Worm (Caenorhabditis elegans): ENCODE results near the gene R107.9.

ce11 chrIII:9052371-9052978 lies 14.7 kb downstream of the R107.9 start:
- TF ChIP-seq flt-1 (GFP tag; IDR thresholded peaks at IDR 0.05) (no peak), hnd-1 (tag; optimal IDR thresholded peaks at IDR 0.05) (no peak), pes-1 (GFP tag; IDR thresholded peaks at IDR 0.05) (no peak), ama-1 (optimal IDR thresholded peaks at IDR 0.05) (no peak), aly-1 (tag; optimal IDR thresholded peaks at IDR 0.05) (no peak), tra-4 (tag; optimal IDR thresholded peaks at IDR 0.05) (no peak), hmbx-1 (tag; optimal IDR thresholded peaks at IDR 0.05) (no peak), sea-1 (GFP tag; conservative IDR thresholded peaks at IDR 0.05) (peak; percentile 33; the same call in 1 of the 2 replicates), B0310.2 (tag; optimal IDR thresholded peaks at IDR 0.05) (no peak), ceh-36 (tag; optimal IDR thresholded peaks at IDR 0.05) (no peak), ets-7 (tag; optimal IDR thresholded peaks at IDR 0.05) (no peak), ceh-13 (GFP tag; optimal IDR thresholded peaks at IDR 0.05) (no peak)

All from whole organism, early embryonic.